Fruit fly (Drosophila melanogaster) whole organism: ENCODE measurements around the gene Xrcc2.

Experiments
- psq ChIP-seq: fragments of >200 bp; optimal IDR thresholded peaks from 2 replicates; lab custom pipeline; 2017
- usp ChIP-seq: fragments of >200 bp; optimal IDR thresholded peaks from 2 replicates; lab custom pipeline; 2017; ENCODE audit warnings: missing biosample characterization, missing genetic modification characterization, mixed read lengths

- no peak for TF ChIP-seq usp (GFP tag; lab: Kevin White, UChicago)
- no peak for TF ChIP-seq psq (lab: Kevin White, UChicago)
These were observed 42.0 kb downstream of the Xrcc2 start for dm6 chrX:18541915-18542314.
